Fruit fly (Drosophila melanogaster): Measurements from ENCODE around the gene CG10013.

dm6 chr3R:12371671-12372070 is 48.4 kb downstream of the CG10013 start, which contains the start of gene GstD2:
- TF ChIP-seq dmrt93B (GFP tag; optimal IDR thresholded peaks at IDR 0.05) (no peak), sage (GFP tag; optimal IDR thresholded peaks at IDR 0.05) (no peak), Hnf4 (GFP tag; optimal IDR thresholded peaks at IDR 0.05) (no peak), h (GFP tag; optimal IDR thresholded peaks at IDR 0.05) (no peak), Hr78 (GFP tag; optimal IDR thresholded peaks at IDR 0.05) (no peak), Abd-B (GFP tag; optimal IDR thresholded peaks at IDR 0.05) (no peak), CrebA (GFP tag; optimal IDR thresholded peaks at IDR 0.05; ENCODE audit: borderline replicate concordance) (no peak), lola (GFP tag; optimal IDR thresholded peaks at IDR 0.05) (no peak), N (GFP tag; optimal IDR thresholded peaks at IDR 0.05) (no peak), OdsH (GFP tag; optimal IDR thresholded peaks at IDR 0.05) (no peak), usp (GFP tag; optimal IDR thresholded peaks at IDR 0.05) (no peak)

Measured in whole organism, wandering third instar larva.